Fruit fly (Drosophila melanogaster) whole organism, prepupa: Measurements from ENCODE around the gene Polr2I.
A peak's percentile ranks its signal among the peaks of the same experiment; 100 is the strongest.

Experiments used
- Blimp-1 ChIP-seq: fragments of 200-800 bp; sonication (Bioruptor generic); optimal IDR thresholded peaks from 3 replicates; lab custom pipeline; 2017; ENCODE audit warnings: missing biosample characterization, missing genetic modification characterization, mild to moderate bottlenecking, moderate library complexity, missing genetic modification reagents
- CG10631 ChIP-seq: fragments of 200-800 bp; sonication (Bioruptor generic); optimal IDR thresholded peaks from 2 replicates; lab custom pipeline; 2016; ENCODE audit warnings: missing biosample characterization, missing genetic modification characterization
- CG10669 ChIP-seq: fragments of 200-800 bp; sonication (Bioruptor generic); optimal IDR thresholded peaks from 3 replicates; lab custom pipeline; 2018; ENCODE audit warnings: missing biosample characterization, mild to moderate bottlenecking, missing genetic modification characterization, moderate library complexity
- CG11762 ChIP-seq: fragments of 200-800 bp; sonication (Bioruptor generic); optimal IDR thresholded peaks from 3 replicates; lab custom pipeline; 2016; ENCODE audit warnings: missing biosample characterization, missing genetic modification characterization; ENCODE audit not compliant: insufficient read depth
- CG11902 ChIP-seq: fragments of 200-800 bp; sonication (Bioruptor generic); optimal IDR thresholded peaks from 3 replicates; lab custom pipeline; 2016; ENCODE audit warnings: missing biosample characterization, missing genetic modification characterization
- CG1621 ChIP-seq: fragments of 200-800 bp; sonication (Bioruptor generic); optimal IDR thresholded peaks from 3 replicates; lab custom pipeline; 2018; ENCODE audit warnings: missing biosample characterization, mild to moderate bottlenecking, missing genetic modification characterization
- CG16779 ChIP-seq: fragments of 200-800 bp; sonication (Bioruptor generic); optimal IDR thresholded peaks from 3 replicates; lab custom pipeline; 2017; ENCODE audit warnings: missing biosample characterization, mild to moderate bottlenecking, missing genetic modification characterization
- CG3032 ChIP-seq: fragments of 200-800 bp; optimal IDR thresholded peaks from 2 replicates; lab custom pipeline; 2019; ENCODE audit warnings: missing biosample characterization, mild to moderate bottlenecking, missing genetic modification characterization, moderate library complexity
- CG31627 ChIP-seq: fragments of 200-800 bp; sonication (Bioruptor generic); optimal IDR thresholded peaks from 3 replicates; lab custom pipeline; 2016; ENCODE audit warnings: missing biosample characterization, missing genetic modification characterization
- CG32006 ChIP-seq: fragments of 200-800 bp; sonication (Bioruptor generic); optimal IDR thresholded peaks from 3 replicates; lab custom pipeline; 2017; ENCODE audit warnings: missing biosample characterization, mild to moderate bottlenecking, missing genetic modification characterization
- CG3919 ChIP-seq: fragments of 200-800 bp; sonication (Bioruptor generic); optimal IDR thresholded peaks from 3 replicates; lab custom pipeline; 2016; ENCODE audit warnings: missing biosample characterization, missing genetic modification characterization
- CG4318 ChIP-seq: fragments of 200-800 bp; sonication (Bioruptor generic); optimal IDR thresholded peaks from 3 replicates; lab custom pipeline; 2017; ENCODE audit warnings: missing biosample characterization, mild to moderate bottlenecking, missing genetic modification characterization
- CG6276 ChIP-seq: fragments of 200-800 bp; sonication (Bioruptor generic); optimal IDR thresholded peaks from 2 replicates; lab custom pipeline; 2017; ENCODE audit warnings: missing biosample characterization, mild to moderate bottlenecking, missing genetic modification characterization
- CG6792 ChIP-seq: fragments of 200-800 bp; sonication (Bioruptor generic); optimal IDR thresholded peaks from 3 replicates; lab custom pipeline; 2016; ENCODE audit warnings: missing biosample characterization, missing genetic modification characterization
- CG6808 ChIP-seq: fragments of 200-800 bp; sonication (Bioruptor generic); optimal IDR thresholded peaks from 3 replicates; lab custom pipeline; 2017; ENCODE audit warnings: missing biosample characterization, missing genetic modification characterization, mild to moderate bottlenecking, moderate library complexity, missing genetic modification reagents
- CG6854 ChIP-seq: fragments of 200-800 bp; sonication (Bioruptor generic); optimal IDR thresholded peaks from 2 replicates; lab custom pipeline; 2017; ENCODE audit warnings: missing biosample characterization, mild to moderate bottlenecking, missing genetic modification characterization
- CG8319 ChIP-seq: fragments of 200-800 bp; sonication (Bioruptor generic); optimal IDR thresholded peaks from 3 replicates; lab custom pipeline; 2016; ENCODE audit warnings: missing biosample characterization, missing genetic modification characterization
- CG8632 ChIP-seq: fragments of 200-800 bp; sonication (Bioruptor generic); optimal IDR thresholded peaks from 3 replicates; lab custom pipeline; 2016; ENCODE audit warnings: missing biosample characterization, missing genetic modification characterization
- CG9139 ChIP-seq: fragments of 200-800 bp; sonication (Bioruptor generic); optimal IDR thresholded peaks from 3 replicates; lab custom pipeline; 2017; ENCODE audit warnings: missing biosample characterization, mild to moderate bottlenecking, missing genetic modification characterization
- Eip75B ChIP-seq: fragments of 200-800 bp; sonication (Bioruptor generic); optimal IDR thresholded peaks from 3 replicates; lab custom pipeline; 2016; ENCODE audit warnings: missing biosample characterization, missing genetic modification characterization
- Eip78C ChIP-seq: fragments of 200-800 bp; sonication (Bioruptor generic); peaks from one replicate; lab custom pipeline; 2016; ENCODE audit warnings: missing biosample characterization, missing genetic modification characterization
- Eip93F ChIP-seq: fragments of 200-800 bp; sonication (Bioruptor generic); optimal IDR thresholded peaks from 2 replicates; lab custom pipeline; 2016; ENCODE audit warnings: missing biosample characterization, mild to moderate bottlenecking, missing genetic modification characterization
- Ets21C ChIP-seq: fragments of 200-800 bp; sonication (Bioruptor generic); optimal IDR thresholded peaks from 3 replicates; lab custom pipeline; 2016; ENCODE audit warnings: missing biosample characterization, missing genetic modification characterization
- Gug ChIP-seq: fragments of 200-800 bp; sonication (Bioruptor generic); IDR thresholded peaks from 2 replicates; pipeline ENCODE4 v1.3.6; 2022; ENCODE audit warnings: missing biosample characterization, missing genetic modification characterization
- Hr38 ChIP-seq: sonication (Bioruptor generic); optimal IDR thresholded peaks from 2 replicates; lab custom pipeline; 2016; ENCODE audit warnings: missing biosample characterization, missing genetic modification characterization
- Hr39 ChIP-seq: fragments of 200-800 bp; sonication (Bioruptor generic); optimal IDR thresholded peaks from 2 replicates; lab custom pipeline; 2016; ENCODE audit warnings: missing biosample characterization, missing genetic modification characterization
- Hr4 ChIP-seq: fragments of 200-800 bp; sonication (Bioruptor generic); optimal IDR thresholded peaks from 3 replicates; lab custom pipeline; 2016; ENCODE audit warnings: missing biosample characterization, missing genetic modification characterization
- Lpt ChIP-seq: fragments of 200-800 bp; sonication (Bioruptor generic); optimal IDR thresholded peaks from 3 replicates; lab custom pipeline; 2016; ENCODE audit warnings: missing biosample characterization, missing genetic modification characterization
- OdsH ChIP-seq: fragments of 200-800 bp; sonication (Bioruptor generic); optimal IDR thresholded peaks from 3 replicates; lab custom pipeline; 2016; ENCODE audit warnings: missing biosample characterization, missing genetic modification characterization
- Smox ChIP-seq: fragments of 200-800 bp; sonication (Bioruptor generic); optimal IDR thresholded peaks from 3 replicates; lab custom pipeline; 2016; ENCODE audit warnings: missing biosample characterization, missing genetic modification characterization
- Sox102F ChIP-seq: fragments of 200-800 bp; sonication (Bioruptor generic); optimal IDR thresholded peaks from 2 replicates; lab custom pipeline; 2016; ENCODE audit warnings: missing biosample characterization, mild to moderate bottlenecking, missing genetic modification characterization
- Sox15 ChIP-seq: fragments of 200-800 bp; sonication (Bioruptor generic); optimal IDR thresholded peaks from 3 replicates; lab custom pipeline; 2016; ENCODE audit warnings: missing biosample characterization, missing genetic modification characterization
- achi ChIP-seq: fragments of 200-800 bp; sonication (Bioruptor generic); optimal IDR thresholded peaks from 3 replicates; lab custom pipeline; 2016; ENCODE audit warnings: missing biosample characterization, missing genetic modification characterization
- dac ChIP-seq: fragments of 200-800 bp; sonication (Bioruptor generic); optimal IDR thresholded peaks from 2 replicates; lab custom pipeline; 2017; ENCODE audit warnings: missing biosample characterization, mild to moderate bottlenecking, missing genetic modification characterization
- dsx ChIP-seq: fragments of 200-800 bp; optimal IDR thresholded peaks from 3 replicates; lab custom pipeline; 2019; ENCODE audit warnings: missing biosample characterization, mild to moderate bottlenecking, missing genetic modification characterization, moderate library complexity; ENCODE audit not compliant: poor library complexity, severe bottlenecking
- eg ChIP-seq: fragments of 200-800 bp; sonication (Bioruptor generic); IDR thresholded peaks from 3 replicates; pipeline ENCODE4 v1.3.6; 2022; ENCODE audit warnings: missing biosample characterization, missing genetic modification characterization
- esn ChIP-seq: fragments of 200-800 bp; sonication (Bioruptor generic); optimal IDR thresholded peaks from 2 replicates; lab custom pipeline; 2016; ENCODE audit warnings: missing biosample characterization, mild to moderate bottlenecking, missing genetic modification characterization, moderate library complexity
- fd59A ChIP-seq: fragments of 200-800 bp; sonication (Bioruptor generic); optimal IDR thresholded peaks from 2 replicates; lab custom pipeline; 2017; ENCODE audit warnings: missing biosample characterization, mild to moderate bottlenecking, missing genetic modification characterization, missing genetic modification reagents
- fd85E ChIP-seq: fragments of 200-800 bp; sonication (Bioruptor generic); optimal IDR thresholded peaks from 3 replicates; lab custom pipeline; 2016; ENCODE audit warnings: missing biosample characterization, missing genetic modification characterization
- fkh ChIP-seq: fragments of 200-800 bp; sonication (Bioruptor generic); optimal IDR thresholded peaks from 3 replicates; lab custom pipeline; 2017; ENCODE audit warnings: missing biosample characterization, mild to moderate bottlenecking, missing genetic modification characterization, moderate library complexity
- lz ChIP-seq: fragments of 200-800 bp; sonication (Bioruptor generic); optimal IDR thresholded peaks from 3 replicates; lab custom pipeline; 2016; ENCODE audit warnings: missing biosample characterization, missing genetic modification characterization
- net ChIP-seq: fragments of 200-800 bp; sonication (Bioruptor generic); optimal IDR thresholded peaks from 3 replicates; lab custom pipeline; 2016; ENCODE audit warnings: missing biosample characterization, missing genetic modification characterization
- pdm3 ChIP-seq: fragments of 200-800 bp; sonication (Bioruptor generic); optimal IDR thresholded peaks from 3 replicates; lab custom pipeline; 2016; ENCODE audit warnings: missing biosample characterization, missing genetic modification characterization
- salr ChIP-seq, 2 experiments: fragments of 200-800 bp; sonication (Bioruptor generic); optimal IDR thresholded peaks; 3 replicates each; lab custom pipeline; 2016 to 2018; ENCODE audit warnings: missing biosample characterization in 2 of 2, missing genetic modification characterization in 2 of 2, mild to moderate bottlenecking in 1 of 2
- ss ChIP-seq, 2 experiments: fragments of 200-800 bp; sonication (Bioruptor generic); optimal IDR thresholded peaks; 2 replicates in 1 of 2; 3 replicates in 1 of 2; lab custom pipeline; 2017 to 2018; ENCODE audit warnings: mild to moderate bottlenecking in 2 of 2, missing biosample characterization in 2 of 2, missing genetic modification characterization in 2 of 2, moderate library complexity in 1 of 2
- svp ChIP-seq: fragments of 200-800 bp; sonication (Bioruptor generic); peaks from one replicate; lab custom pipeline; 2016; ENCODE audit warnings: missing biosample characterization, missing genetic modification characterization
- vri ChIP-seq: fragments of 200-800 bp; sonication (Bioruptor generic); optimal IDR thresholded peaks from 3 replicates; lab custom pipeline; 2016; ENCODE audit warnings: missing biosample characterization, mild to moderate bottlenecking, missing genetic modification characterization

Gene Polr2I

dm6 chr3R:14344767-14345166 is 35.9 kb downstream of the Polr2I start:
- TF ChIP-seq vri (GFP tag; lab: Kevin White, UChicago) (no peak), Sox102F (GFP tag; lab: Kevin White, UChicago) (no peak), Hr39 (GFP tag; lab: Kevin White, UChicago) (no peak), CG11902 (GFP tag; lab: Kevin White, UChicago) (no peak)

dm6 chr3R:14346838-14347745 is 38.2 kb downstream of the Polr2I start:
- TF ChIP-seq Eip93F, result no peak
- peak; percentile 66 for TF ChIP-seq Hr4 (GFP tag; lab: Kevin White, UChicago)
- peak; percentile 3 for TF ChIP-seq CG6792 (GFP tag; lab: Kevin White, UChicago)
- TF ChIP-seq Eip75B (GFP tag; lab: Kevin White, UChicago), result peak; percentile 36
- peak; percentile 86 for TF ChIP-seq Eip78C (GFP tag; lab: Kevin White, UChicago)
- TF ChIP-seq CG11762, result no peak
- peak; percentile 33; the same call in 1 of the 3 replicates for TF ChIP-seq eg (GFP tag; lab: Robert Waterston, UW)
- TF ChIP-seq CG10631, result peak; percentile 64
- peak; percentile 9 for TF ChIP-seq CG3032
- peak; percentile 54 for TF ChIP-seq OdsH (GFP tag; lab: Kevin White, UChicago)
- peak; percentile 26 for TF ChIP-seq CG6276 (GFP tag; lab: Kevin White, UChicago)
- no peak for TF ChIP-seq fkh
- peak; percentile 39 for TF ChIP-seq dsx (GFP tag; lab: Kevin White, UChicago)
- peak; percentile 52 for TF ChIP-seq CG4318 (GFP tag; lab: Kevin White, UChicago)
- TF ChIP-seq dac (GFP tag; lab: Kevin White, UChicago), result peak; percentile 32
- peak; percentile 45 for TF ChIP-seq CG3919 (GFP tag; lab: Kevin White, UChicago)
- TF ChIP-seq fd85E (GFP tag; lab: Kevin White, UChicago), result no peak
- no peak for TF ChIP-seq fd59A (GFP tag; lab: Kevin White, UChicago)
- peak; percentile 76 for TF ChIP-seq CG32006
- no peak for TF ChIP-seq CG6854
- no peak for TF ChIP-seq Blimp-1 (GFP tag; lab: Kevin White, UChicago)
- no peak for TF ChIP-seq Hr38 (GFP tag; lab: Kevin White, UChicago)
- peak; percentile 35 for TF ChIP-seq esn
- TF ChIP-seq achi (GFP tag; lab: Kevin White, UChicago), result peak; percentile 47
- no peak for TF ChIP-seq Lpt (GFP tag; lab: Kevin White, UChicago)
- TF ChIP-seq Smox (GFP tag; lab: Kevin White, UChicago), result peak; percentile 11
- peak; percentile 60 for TF ChIP-seq pdm3 (GFP tag; lab: Kevin White, UChicago)
- peak in 1 of 2 experiments; percentile 20 for TF ChIP-seq ss (GFP tag; optimal IDR thresholded peaks at IDR 0.05; lab: Kevin White, UChicago)
- TF ChIP-seq CG1621, result peak; percentile 19
- peak in 1 of 2 experiments; percentile 51 for TF ChIP-seq salr (GFP tag; optimal IDR thresholded peaks at IDR 0.05; lab: Kevin White, UChicago)
- peak; percentile 40 for TF ChIP-seq lz (GFP tag; lab: Kevin White, UChicago)
- no peak for TF ChIP-seq vri (GFP tag; lab: Kevin White, UChicago)
- TF ChIP-seq CG31627, result no peak
- no peak for TF ChIP-seq CG16779
- no peak for TF ChIP-seq Hr39 (GFP tag; lab: Kevin White, UChicago)
- TF ChIP-seq CG8632 (GFP tag; lab: Kevin White, UChicago), result no peak
- no peak for TF ChIP-seq Ets21C
- TF ChIP-seq net (GFP tag; lab: Kevin White, UChicago), result peak; percentile 20
- TF ChIP-seq CG11902 (GFP tag; lab: Kevin White, UChicago), result no peak
- no peak for TF ChIP-seq CG6808 (GFP tag; lab: Kevin White, UChicago)
- TF ChIP-seq CG10669, result peak; percentile 34
- no peak for TF ChIP-seq CG8319 (GFP tag; lab: Kevin White, UChicago)
- no peak for TF ChIP-seq CG9139 (GFP tag; lab: Kevin White, UChicago)
- TF ChIP-seq svp (GFP tag; lab: Kevin White, UChicago), result peak; percentile 63
- TF ChIP-seq Sox102F (GFP tag; lab: Kevin White, UChicago), result peak; percentile 6
- no peak for TF ChIP-seq Sox15 (GFP tag; lab: Kevin White, UChicago)
- TF ChIP-seq Gug, result no peak
